Worm (Caenorhabditis elegans) whole organism, young adult: ENCODE data around the gene aptf-1.

Experiments used
- C06A6.2 ChIP-seq: fragments of 200-800 bp; sonication (Bioruptor generic); conservative IDR thresholded peaks from 2 replicates; pipeline ENCODE4 v1.3.6; 2022; ENCODE audit warnings: missing genetic modification characterization, missing compliant biosample characterization
- F55B11.4 ChIP-seq: sonication (generic microtip); optimal IDR thresholded peaks from 2 replicates; lab custom pipeline; 2016; ENCODE audit warnings: missing compliant biosample characterization, missing genetic modification characterization, borderline replicate concordance; ENCODE audit not compliant: insufficient read depth
- F57C9.4 ChIP-seq: sonication (generic microtip); optimal IDR thresholded peaks from 2 replicates; lab custom pipeline; 2017; ENCODE audit warnings: mild to moderate bottlenecking, missing genetic modification characterization, missing compliant biosample characterization
- K12H6.12 ChIP-seq: fragments of 200-800 bp; sonication (Bioruptor generic); optimal IDR thresholded peaks from 2 replicates; lab custom pipeline; 2018; ENCODE audit warnings: mild to moderate bottlenecking, missing genetic modification characterization, missing compliant biosample characterization
- Y56A3A.18 ChIP-seq: fragments of 200-800 bp; sonication (Bioruptor generic); IDR thresholded peaks from 2 replicates; pipeline ENCODE4 v1.3.6; 2022; ENCODE audit warnings: missing genetic modification reagents, missing genetic modification characterization, missing compliant biosample characterization
- ZK185.1 ChIP-seq: sonication (generic microtip); optimal IDR thresholded peaks from 2 replicates; lab custom pipeline; 2016; ENCODE audit warnings: mild to moderate bottlenecking, missing genetic modification characterization, missing compliant biosample characterization; ENCODE audit not compliant: poor library complexity, severe bottlenecking
- aptf-3 ChIP-seq: fragments of 200-800 bp; sonication (Bioruptor generic); IDR thresholded peaks from 2 replicates; pipeline ENCODE4 v1.3.6; 2022; ENCODE audit warnings: missing genetic modification characterization, missing compliant biosample characterization
- attf-6 ChIP-seq: fragments of 200-800 bp; sonication (Bioruptor generic); IDR thresholded peaks from 2 replicates; pipeline ENCODE4 v1.3.6; 2022; ENCODE audit warnings: missing genetic modification reagents, missing genetic modification characterization, missing compliant biosample characterization
- ceh-58 ChIP-seq: fragments of 200-800 bp; sonication (Bioruptor generic); IDR thresholded peaks from 2 replicates; pipeline ENCODE4 v1.3.6; 2022; ENCODE audit warnings: missing genetic modification characterization, missing compliant biosample characterization
- ceh-91 ChIP-seq: fragments of 200-800 bp; sonication (Bioruptor generic); IDR thresholded peaks from 2 replicates; pipeline ENCODE4 v1.3.6; 2022; ENCODE audit warnings: missing genetic modification reagents, missing genetic modification characterization, missing compliant biosample characterization
- dpff-1 ChIP-seq: sonication (generic microtip); optimal IDR thresholded peaks from 2 replicates; lab custom pipeline; 2017; ENCODE audit warnings: mild to moderate bottlenecking, missing genetic modification characterization, missing compliant biosample characterization
- dpl-1 ChIP-seq: fragments of 150-350 bp; optimal IDR thresholded peaks from 2 replicates; lab custom pipeline; 2014; ENCODE audit warnings: missing biosample characterization, missing genetic modification reagents, missing genetic modification characterization
- fkh-3 ChIP-seq: sonication (generic microtip); optimal IDR thresholded peaks from 2 replicates; lab custom pipeline; 2016; ENCODE audit warnings: mild to moderate bottlenecking, missing genetic modification characterization, missing compliant biosample characterization
- hrde-1 ChIP-seq: sonication (generic microtip); optimal IDR thresholded peaks from 2 replicates; lab custom pipeline; 2016; ENCODE audit warnings: missing genetic modification characterization, mild to moderate bottlenecking, missing compliant biosample characterization, moderate library complexity, missing genotype, missing genetic modification reagents, borderline replicate concordance
- hsf-1 ChIP-seq: fragments of 200-800 bp; sonication (Bioruptor generic); IDR thresholded peaks from 2 replicates; pipeline ENCODE4 v1.3.6; 2022; ENCODE audit warnings: missing genetic modification reagents, missing genetic modification characterization, missing compliant biosample characterization
- let-607 ChIP-seq, 2 experiments: fragments of 200-800 bp in 1 of 2; sonication (Bioruptor generic) in 1 of 2; sonication (generic microtip) in 1 of 2; optimal IDR thresholded peaks; 2 replicates each; lab custom pipeline; 2016 to 2018; ENCODE audit warnings: mild to moderate bottlenecking in 2 of 2, missing compliant biosample characterization in 2 of 2, missing genetic modification characterization in 2 of 2, moderate library complexity in 2 of 2, missing genotype in 1 of 2
- lin-26 ChIP-seq: fragments of 200-800 bp; sonication (Bioruptor generic); IDR thresholded peaks from 2 replicates; pipeline ENCODE4 v1.3.6; 2022; ENCODE audit warnings: missing genetic modification reagents, missing genetic modification characterization, missing compliant biosample characterization
- lin-54 ChIP-seq: fragments of 200-800 bp; sonication (Bioruptor generic); optimal IDR thresholded peaks from 2 replicates; lab custom pipeline; 2018; ENCODE audit warnings: mild to moderate bottlenecking, missing genetic modification characterization, missing compliant biosample characterization
- lsl-1 ChIP-seq: fragments of 200-800 bp; sonication (Bioruptor generic); optimal IDR thresholded peaks from 2 replicates; lab custom pipeline; 2018; ENCODE audit warnings: mild to moderate bottlenecking, missing genetic modification characterization, moderate library complexity, missing compliant biosample characterization
- madf-3 ChIP-seq: fragments of 200-800 bp; sonication (Bioruptor generic); IDR thresholded peaks from 2 replicates; pipeline ENCODE4 v1.3.6; 2022; ENCODE audit warnings: missing genetic modification reagents, missing genetic modification characterization, missing compliant biosample characterization
- madf-6 ChIP-seq: fragments of 200-800 bp; sonication (Bioruptor generic); IDR thresholded peaks from 2 replicates; pipeline ENCODE4 v1.3.6; 2022; ENCODE audit warnings: missing genetic modification reagents, missing genetic modification characterization, missing compliant biosample characterization
- mcd-1 ChIP-seq: fragments of 200-800 bp; sonication (Bioruptor generic); IDR thresholded peaks from 2 replicates; pipeline ENCODE4 v1.3.6; 2022; ENCODE audit warnings: missing genetic modification reagents, missing genetic modification characterization, missing compliant biosample characterization
- mel-28 ChIP-seq: sonication (generic microtip); optimal IDR thresholded peaks from 2 replicates; lab custom pipeline; 2016; ENCODE audit warnings: borderline replicate concordance, mild to moderate bottlenecking, missing genetic modification characterization, missing compliant biosample characterization
- nhr-179 ChIP-seq: sonication (generic microtip); optimal IDR thresholded peaks from 2 replicates; lab custom pipeline; 2016; ENCODE audit warnings: mild to moderate bottlenecking, missing genetic modification characterization, missing compliant biosample characterization
- nhr-80 ChIP-seq: sonication (generic microtip); optimal IDR thresholded peaks from 2 replicates; lab custom pipeline; 2016; ENCODE audit warnings: missing genetic modification characterization, missing compliant biosample characterization
- rcor-1 ChIP-seq: fragments of 200-800 bp; sonication (Bioruptor generic); IDR thresholded peaks from 2 replicates; pipeline ENCODE4 v1.3.6; 2022; ENCODE audit warnings: missing genetic modification reagents, missing genetic modification characterization, missing compliant biosample characterization
- rec-8 ChIP-seq, 2 experiments: sonication (generic microtip); optimal IDR thresholded peaks; 2 replicates each; lab custom pipeline; 2016; ENCODE audit warnings: mild to moderate bottlenecking in 2 of 2, missing genetic modification characterization in 2 of 2, missing genetic modification reagents in 2 of 2, missing genotype in 2 of 2, missing biosample characterization in 1 of 2, missing compliant biosample characterization in 1 of 2, moderate library complexity in 1 of 2
- repo-1 ChIP-seq: sonication (generic microtip); optimal IDR thresholded peaks from 2 replicates; lab custom pipeline; 2017; ENCODE audit warnings: mild to moderate bottlenecking, missing genetic modification characterization, missing compliant biosample characterization
- tlf-1 ChIP-seq: fragments of 200-800 bp; sonication (Bioruptor generic); optimal IDR thresholded peaks from 2 replicates; lab custom pipeline; 2018; ENCODE audit warnings: mild to moderate bottlenecking, missing genetic modification characterization, missing compliant biosample characterization
- unc-62 ChIP-seq: fragments of 150-350 bp; optimal IDR thresholded peaks from 2 replicates; lab custom pipeline; 2014; ENCODE audit warnings: missing biosample characterization, missing genetic modification reagents, missing genetic modification characterization
- ztf-18 ChIP-seq: sonication (generic microtip); optimal IDR thresholded peaks from 2 replicates; lab custom pipeline; 2016; ENCODE audit warnings: missing genotype, mild to moderate bottlenecking, missing genetic modification characterization, missing compliant biosample characterization
- ztf-22 ChIP-seq: fragments of 200-800 bp; sonication (Bioruptor generic); optimal IDR thresholded peaks from 2 replicates; lab custom pipeline; 2018; ENCODE audit warnings: mild to moderate bottlenecking, missing genetic modification characterization, moderate library complexity, missing compliant biosample characterization
- ztf-28 ChIP-seq: fragments of 200-800 bp; sonication (Bioruptor generic); IDR thresholded peaks from 2 replicates; pipeline ENCODE4 v1.3.6; 2022; ENCODE audit warnings: missing genetic modification reagents, missing genetic modification characterization, missing compliant biosample characterization
- ztf-3 ChIP-seq: fragments of 200-800 bp; sonication (Bioruptor generic); optimal IDR thresholded peaks from 2 replicates; lab custom pipeline; 2018; ENCODE audit warnings: mild to moderate bottlenecking, missing genetic modification characterization, missing compliant biosample characterization

Gene aptf-1

ce11 chrII:6497137-6497536 is 42.4 kb downstream of the aptf-1 start (continued):
- TF ChIP-seq ztf-28 (GFP tag; lab: Robert Waterston, UW) = no peak
- no peak for TF ChIP-seq ceh-58 (GFP tag; lab: Robert Waterston, UW)
- no peak for TF ChIP-seq aptf-3 (GFP tag; lab: Robert Waterston, UW)
- TF ChIP-seq, all 124 proteins: peak for 0

ce11 chrII:6498609-6499008 is 43.8 kb downstream of the aptf-1 start:
- TF ChIP-seq ZK185.1 (tag; lab: Kevin White, UChicago) = no peak
- no peak for TF ChIP-seq dpl-1 (GFP tag; lab: Kevin White, UChicago)
- TF ChIP-seq dpff-1 (tag; lab: Kevin White, UChicago) = no peak
- TF ChIP-seq rec-8 (tag; optimal IDR thresholded peaks at IDR 0.05; lab: Kevin White, UChicago) = no peak
- TF ChIP-seq F55B11.4 = no peak
- no peak for TF ChIP-seq mcd-1 (GFP tag; lab: Robert Waterston, UW)
- no peak for TF ChIP-seq F57C9.4 (tag; lab: Kevin White, UChicago)
- no peak for TF ChIP-seq nhr-179 (tag; lab: Kevin White, UChicago)
- TF ChIP-seq, all 124 proteins: peak for 0

- TF ChIP-seq Y56A3A.18 (GFP tag; lab: Robert Waterston, UW) (no peak), aptf-3 (GFP tag; lab: Robert Waterston, UW) (no peak), fkh-3 (tag; lab: Kevin White, UChicago) (no peak), hsf-1 (GFP tag; lab: Robert Waterston, UW) (no peak), ztf-22 (no peak), K12H6.12 (tag; lab: Kevin White, UChicago) (no peak), repo-1 (tag; lab: Kevin White, UChicago) (no peak), madf-3 (no peak), hrde-1 (tag; lab: Kevin White, UChicago) (no peak), tlf-1 (GFP tag; lab: Kevin White, UChicago) (no peak), ztf-18 (tag; lab: Kevin White, UChicago) (no peak)
Observed at ce11 chrII:6499067-6499466, 44.3 kb downstream of the aptf-1 start, which contains the start of gene twk-49. twk-49 (minus strand) TSS chrII:6499167.

ce11 chrII:6500161-6500560 is 45.4 kb downstream of the aptf-1 start, which contains the start of gene R05G9.5:
R05G9.5 (minus strand) TSS chrII:6500261.
- TF ChIP-seq C06A6.2 (GFP tag; lab: Robert Waterston, UW) (no peak), hrde-1 (tag; lab: Kevin White, UChicago) (no peak), let-607 (tag; optimal IDR thresholded peaks at IDR 0.05; lab: Kevin White, UChicago) (no peak), tlf-1 (GFP tag; lab: Kevin White, UChicago) (no peak), unc-62 (GFP tag; lab: Kevin White, UChicago) (no peak), ztf-28 (GFP tag; lab: Robert Waterston, UW) (no peak), ceh-91 (no peak), madf-6 (GFP tag; lab: Robert Waterston, UW) (no peak), lin-54 (GFP tag; lab: Kevin White, UChicago) (no peak), lin-26 (GFP tag; lab: Robert Waterston, UW) (no peak), ztf-3 (GFP tag; lab: Kevin White, UChicago) (no peak), mel-28 (tag; lab: Kevin White, UChicago) (no peak), lsl-1 (GFP tag; lab: Kevin White, UChicago) (no peak), nhr-80 (tag; lab: Kevin White, UChicago) (no peak), attf-6 (no peak), rcor-1 (GFP tag; lab: Robert Waterston, UW) (no peak)
